Fruit fly (Drosophila melanogaster) Kc167 (cell line): ENCODE measurements around the gene CG3165.

Source experiments
- Myc ChIP-seq: fragments of >200 bp; optimal IDR thresholded peaks from 2 replicates; lab custom pipeline; 2017; ENCODE audit warnings: missing external identifiers
- Sin3A ChIP-seq: fragments of >200 bp; optimal IDR thresholded peaks from 2 replicates; lab custom pipeline; 2018; ENCODE audit warnings: missing external identifiers
- h ChIP-seq: fragments of >200 bp; optimal IDR thresholded peaks from 3 replicates; lab custom pipeline; 2018; ENCODE audit warnings: missing external identifiers
- insv ChIP-seq: fragments of >200 bp; optimal IDR thresholded peaks from 3 replicates; lab custom pipeline; 2018; ENCODE audit warnings: missing external identifiers
- psq ChIP-seq: fragments of >200 bp; optimal IDR thresholded peaks from 2 replicates; lab custom pipeline; 2017; ENCODE audit warnings: missing external identifiers
- ttk ChIP-seq: sonication (Bioruptor generic); optimal IDR thresholded peaks from 2 replicates; lab custom pipeline; 2017; ENCODE audit warnings: missing external identifiers

- TF ChIP-seq insv (lab: Kevin White, UChicago) (no peak), h (lab: Kevin White, UChicago) (no peak), Myc (lab: Kevin White, UChicago) (no peak), ttk (lab: Kevin White, UChicago) (no peak), psq (lab: Kevin White, UChicago) (no peak), Sin3A (lab: Kevin White, UChicago) (no peak)
Observed at dm6 chr2L:2979091-2979490, 2.2 kb downstream of the CG3165 start, which contains the start of gene CG9643.
